Worm (Caenorhabditis elegans) whole organism, L4 larva: ENCODE measurements around the gene vps-2.
A peak's percentile ranks its signal among the peaks of the same experiment; 100 is the strongest.

ENCODE experiments used
- D1046.2 ChIP-seq: fragments of 200-800 bp; sonication (Bioruptor generic); IDR thresholded peaks from 2 replicates; pipeline ENCODE4 v1.3.6; 2022; ENCODE audit warnings: missing genetic modification characterization, missing compliant biosample characterization
- F10B5.3 ChIP-seq: sonication (generic microtip); optimal IDR thresholded peaks from 2 replicates; lab custom pipeline; 2016; ENCODE audit warnings: mild to moderate bottlenecking, missing genetic modification characterization, missing compliant biosample characterization
- F26F4.8 ChIP-seq: fragments of 200-800 bp; sonication (Bioruptor generic); conservative IDR thresholded peaks from 2 replicates; pipeline ENCODE4 v1.3.6; 2022; ENCODE audit warnings: missing genetic modification characterization, missing compliant biosample characterization
- T20F7.1 ChIP-seq: fragments of 200-800 bp; sonication (Bioruptor generic); optimal IDR thresholded peaks from 2 replicates; lab custom pipeline; 2018; ENCODE audit warnings: mild to moderate bottlenecking, missing genetic modification characterization, missing compliant biosample characterization
- Y75B8A.6 ChIP-seq: fragments of 200-800 bp; sonication (Bioruptor generic); IDR thresholded peaks from 2 replicates; pipeline ENCODE4 v1.3.6; 2022; ENCODE audit warnings: missing genetic modification reagents, missing genetic modification characterization, missing compliant biosample characterization
- ZK337.2 ChIP-seq: fragments of 200-800 bp; sonication (Bioruptor generic); IDR thresholded peaks from 2 replicates; pipeline ENCODE4 v1.3.6; 2022; ENCODE audit warnings: missing genetic modification reagents, missing genetic modification characterization, missing compliant biosample characterization
- ZK546.5 ChIP-seq, 2 experiments: sonication (generic microtip); optimal IDR thresholded peaks; 2 replicates each; lab custom pipeline; 2017; ENCODE audit warnings: missing biosample characterization in 2 of 2, missing genetic modification characterization in 2 of 2
- aha-1 ChIP-seq: fragments of 150-350 bp; peaks from one replicate; lab custom pipeline; 2014; ENCODE audit warnings: missing biosample characterization, missing genetic modification characterization
- ama-1 ChIP-seq: fragments of 150-350 bp; optimal IDR thresholded peaks from 2 replicates; lab custom pipeline; 2014; ENCODE audit warnings: inconsistent platforms, mixed read lengths
- arid-1 ChIP-seq: fragments of 200-800 bp; sonication (Bioruptor generic); conservative IDR thresholded peaks from 2 replicates; pipeline ENCODE4 v1.3.6; 2022; ENCODE audit warnings: missing genetic modification reagents, missing genetic modification characterization, missing compliant biosample characterization
- ceh-20 ChIP-seq: fragments of 200-800 bp; sonication (Bioruptor generic); IDR thresholded peaks from 2 replicates; pipeline ENCODE4 v1.3.6; 2022; ENCODE audit warnings: missing genetic modification reagents, missing genetic modification characterization, missing compliant biosample characterization
- ceh-28 ChIP-seq: fragments of 150-350 bp; optimal IDR thresholded peaks from 2 replicates; lab custom pipeline; 2014; ENCODE audit warnings: missing biosample characterization, missing genetic modification reagents, missing genetic modification characterization
- ceh-32 ChIP-seq: sonication (generic microtip); optimal IDR thresholded peaks from 2 replicates; lab custom pipeline; 2016; ENCODE audit warnings: mild to moderate bottlenecking, missing genetic modification characterization, missing compliant biosample characterization; ENCODE audit not compliant: poor library complexity
- ceh-62 ChIP-seq: sonication (generic microtip); optimal IDR thresholded peaks from 2 replicates; lab custom pipeline; 2017; ENCODE audit warnings: missing biosample characterization, missing genetic modification characterization
- daf-19 ChIP-seq: fragments of 200-800 bp; sonication (Bioruptor generic); conservative IDR thresholded peaks from 2 replicates; pipeline ENCODE4 v1.3.6; 2022; ENCODE audit warnings: missing genetic modification characterization, missing compliant biosample characterization
- dmd-8 ChIP-seq: fragments of 200-800 bp; sonication (Bioruptor generic); IDR thresholded peaks from 2 replicates; pipeline ENCODE4 v1.3.6; 2022; ENCODE audit warnings: missing genetic modification characterization, missing compliant biosample characterization
- dmd-9 ChIP-seq: fragments of 200-800 bp; sonication (Bioruptor generic); IDR thresholded peaks from 2 replicates; pipeline ENCODE4 v1.3.6; 2022; ENCODE audit warnings: missing genetic modification reagents, missing genetic modification characterization, missing compliant biosample characterization
- dpl-1 ChIP-seq: fragments of 150-350 bp; optimal IDR thresholded peaks from 2 replicates; lab custom pipeline; 2014; ENCODE audit warnings: missing biosample characterization, missing genetic modification reagents, missing genetic modification characterization
- duxl-1 ChIP-seq: sonication (generic microtip); optimal IDR thresholded peaks from 2 replicates; lab custom pipeline; 2016; ENCODE audit warnings: mild to moderate bottlenecking, missing genetic modification characterization, moderate library complexity, missing compliant biosample characterization; ENCODE audit not compliant: poor library complexity
- hif-1 ChIP-seq, 2 experiments: sonication (generic microtip); optimal IDR thresholded peaks; 2 replicates each; lab custom pipeline; 2016 to 2017; ENCODE audit warnings: missing compliant biosample characterization in 2 of 2, missing genetic modification characterization in 2 of 2, missing genetic modification reagents in 2 of 2, missing genotype in 2 of 2, mild to moderate bottlenecking in 1 of 2
- hlh-11 ChIP-seq: fragments of 200-800 bp; sonication (Bioruptor generic); optimal IDR thresholded peaks from 2 replicates; lab custom pipeline; 2018; ENCODE audit warnings: mild to moderate bottlenecking, missing genetic modification characterization, missing compliant biosample characterization
- hlh-30 ChIP-seq: sonication (generic microtip); optimal IDR thresholded peaks from 2 replicates; lab custom pipeline; 2017; ENCODE audit warnings: antibody characterized with exemption, mild to moderate bottlenecking, missing genetic modification characterization, missing compliant biosample characterization; ENCODE audit not compliant: insufficient read depth
- jun-1 ChIP-seq: fragments of 150-350 bp; optimal IDR thresholded peaks from 2 replicates; lab custom pipeline; 2014; ENCODE audit warnings: missing biosample characterization, missing genetic modification reagents, missing genetic modification characterization
- lin-1 ChIP-seq: fragments of 200-800 bp; sonication (Bioruptor generic); IDR thresholded peaks from 2 replicates; pipeline ENCODE4 v1.3.6; 2022; ENCODE audit warnings: missing genetic modification reagents, missing genetic modification characterization, missing compliant biosample characterization
- lin-13 ChIP-seq: fragments of 150-350 bp; optimal IDR thresholded peaks from 2 replicates; lab custom pipeline; 2014; ENCODE audit warnings: missing biosample characterization, missing genetic modification reagents, missing genetic modification characterization
- lin-38 ChIP-seq: fragments of 200-800 bp; sonication (Bioruptor generic); IDR thresholded peaks from 2 replicates; pipeline ENCODE4 v1.3.6; 2022; ENCODE audit warnings: missing genetic modification reagents, missing genetic modification characterization, missing compliant biosample characterization
- madf-9 ChIP-seq: fragments of 200-800 bp; sonication (Bioruptor generic); conservative IDR thresholded peaks from 2 replicates; pipeline ENCODE4 v1.3.6; 2022; ENCODE audit warnings: missing genetic modification reagents, missing genetic modification characterization, missing compliant biosample characterization
- mes-2 ChIP-seq: sonication (generic microtip); optimal IDR thresholded peaks from 2 replicates; lab custom pipeline; 2016; ENCODE audit warnings: missing genotype, mild to moderate bottlenecking, missing genetic modification characterization, missing compliant biosample characterization; ENCODE audit not compliant: poor library complexity, severe bottlenecking
- mxl-2 ChIP-seq: fragments of 200-800 bp; sonication (Bioruptor generic); conservative IDR thresholded peaks from 2 replicates; pipeline ENCODE4 v1.3.6; 2022; ENCODE audit warnings: missing genetic modification reagents, missing genetic modification characterization, missing compliant biosample characterization
- mxl-3 ChIP-seq: fragments of 200-800 bp; sonication (Bioruptor generic); optimal IDR thresholded peaks from 2 replicates; lab custom pipeline; 2018; ENCODE audit warnings: mild to moderate bottlenecking, missing genetic modification characterization, missing compliant biosample characterization
- nhr-10 ChIP-seq: fragments of 150-350 bp; optimal IDR thresholded peaks from 2 replicates; lab custom pipeline; 2014; ENCODE audit warnings: missing biosample characterization, missing genetic modification characterization
- nhr-11 ChIP-seq: fragments of 150-350 bp; optimal IDR thresholded peaks from 2 replicates; lab custom pipeline; 2014; ENCODE audit warnings: missing biosample characterization, missing genetic modification characterization
- nhr-237 ChIP-seq: sonication (generic microtip); optimal IDR thresholded peaks from 2 replicates; lab custom pipeline; 2017; ENCODE audit warnings: missing biosample characterization, missing genetic modification characterization
- nhr-25 ChIP-seq: sonication (generic microtip); optimal IDR thresholded peaks from 2 replicates; lab custom pipeline; 2017; ENCODE audit warnings: missing genetic modification characterization, mild to moderate bottlenecking, missing compliant biosample characterization, antibody characterized with exemption, moderate library complexity, borderline replicate concordance; ENCODE audit not compliant: insufficient read depth
- nhr-28 ChIP-seq: fragments of 150-350 bp; optimal IDR thresholded peaks from 2 replicates; lab custom pipeline; 2014; ENCODE audit warnings: missing biosample characterization, missing genetic modification characterization
- nhr-6 ChIP-seq: fragments of 150-350 bp; optimal IDR thresholded peaks from 2 replicates; lab custom pipeline; 2014; ENCODE audit warnings: missing biosample characterization, missing genetic modification characterization
- pha-4 ChIP-seq, 2 experiments: fragments of 150-350 bp in 1 of 2; fragments of 200-800 bp in 1 of 2; sonication (Bioruptor generic) in 1 of 2; IDR thresholded peaks in 1 of 2; optimal IDR thresholded peaks in 1 of 2; 2 replicates each; pipeline versions ENCODE4 v1.3.6 to Lab custom; 2014 to 2022; ENCODE audit warnings: missing genetic modification characterization in 2 of 2, missing genetic modification reagents in 2 of 2, missing biosample characterization in 1 of 2, missing compliant biosample characterization in 1 of 2
- pqm-1 ChIP-seq: sonication (generic microtip); optimal IDR thresholded peaks from 2 replicates; lab custom pipeline; 2017; ENCODE audit warnings: missing biosample characterization, missing genetic modification characterization
- saeg-2 ChIP-seq: fragments of 200-800 bp; sonication (Bioruptor generic); IDR thresholded peaks from 2 replicates; pipeline ENCODE4 v1.3.6; 2022; ENCODE audit warnings: missing genetic modification reagents, missing genetic modification characterization, missing compliant biosample characterization
- set-16 ChIP-seq: fragments of 200-800 bp; sonication (Bioruptor generic); IDR thresholded peaks from 2 replicates; pipeline ENCODE4 v1.3.6; 2022; ENCODE audit warnings: missing genetic modification reagents, missing genetic modification characterization, missing compliant biosample characterization
- snpc-4 ChIP-seq: fragments of 150-350 bp; optimal IDR thresholded peaks from 2 replicates; lab custom pipeline; 2014; ENCODE audit warnings: missing biosample characterization, missing genetic modification characterization
- unc-39 ChIP-seq: sonication (generic microtip); optimal IDR thresholded peaks from 2 replicates; lab custom pipeline; 2017; ENCODE audit warnings: missing biosample characterization, missing genetic modification characterization
- unc-62 ChIP-seq, 3 experiments: fragments of 150-350 bp in 1 of 3; sonication (generic microtip); optimal IDR thresholded peaks in 2 of 3; peaks in 1 of 3; 1 replicate in 1 of 3; 2 replicates in 2 of 3; lab custom pipeline; 2014 to 2017; ENCODE audit warnings: missing biosample characterization in 3 of 3, missing genetic modification characterization in 3 of 3, missing genetic modification reagents in 3 of 3, missing genotype in 1 of 3
- vab-7 ChIP-seq: fragments of 200-800 bp; sonication (Bioruptor generic); IDR thresholded peaks from 2 replicates; pipeline ENCODE4 v1.3.6; 2022; ENCODE audit warnings: missing genetic modification reagents, missing genetic modification characterization, missing compliant biosample characterization
- zfp-2 ChIP-seq: sonication (generic microtip); optimal IDR thresholded peaks from 2 replicates; lab custom pipeline; 2016; ENCODE audit warnings: mild to moderate bottlenecking, missing genetic modification characterization, missing compliant biosample characterization
- zip-2 ChIP-seq: fragments of 150-350 bp; optimal IDR thresholded peaks from 2 replicates; lab custom pipeline; 2014; ENCODE audit warnings: missing biosample characterization, missing genetic modification characterization

Gene vps-2

DNA sequence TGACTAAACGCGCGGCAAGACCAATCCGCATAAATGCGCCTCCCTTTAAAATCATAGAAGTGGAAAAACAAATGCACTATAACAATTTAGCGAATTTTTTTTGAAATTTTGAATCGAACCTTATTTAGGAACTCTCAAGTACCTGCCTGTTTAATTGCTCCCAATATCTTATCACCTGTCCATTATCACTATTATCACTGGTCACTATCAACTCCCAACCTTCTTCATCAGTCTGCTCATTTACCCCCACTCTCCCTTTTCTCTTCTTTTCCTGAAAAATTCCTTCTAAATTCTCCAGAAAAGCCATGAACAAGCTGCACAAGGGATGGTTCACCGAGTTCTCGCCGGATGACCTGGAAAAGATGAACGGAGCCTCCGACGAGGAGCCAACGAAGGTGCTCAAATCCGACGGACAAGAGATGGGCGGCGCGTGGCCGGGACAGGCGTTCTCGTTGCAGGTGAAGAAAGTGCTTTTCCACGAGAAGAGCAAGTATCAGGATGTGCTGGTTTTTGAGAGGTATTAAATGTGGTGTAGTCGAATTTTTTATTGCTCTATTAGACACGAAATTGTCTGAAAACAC is 38.7 kb upstream of the vps-2 start, which contains the start of gene spds-1:
Gene spds-1 (plus strand): TSS at position 298 of the 581 bp plus-strand sequence.
- peak; percentile 60 for TF ChIP-seq set-16 (GFP tag; lab: Robert Waterston, UW)
- TF ChIP-seq hlh-11 (tag; lab: Kevin White, UChicago) = peak; percentile 8
- peak; percentile 48 for TF ChIP-seq pqm-1 (tag; lab: Kevin White, UChicago)
- TF ChIP-seq mxl-3 (GFP tag; lab: Kevin White, UChicago) = no peak
- no peak for TF ChIP-seq F10B5.3
- no peak for TF ChIP-seq ceh-28 (tag; lab: Kevin White, UChicago)
- TF ChIP-seq daf-19 (GFP tag; lab: Robert Waterston, UW) = no peak
- TF ChIP-seq, all 104 proteins: peak for 3

- TF ChIP-seq unc-39 (no peak), madf-9 (GFP tag; lab: Robert Waterston, UW) (no peak), pha-4 (GFP tag; IDR thresholded peaks at IDR 0.05; lab: Robert Waterston, UW) (no peak; the same call in 1 of the 2 replicates), pha-4 (tag; optimal IDR thresholded peaks at IDR 0.05; lab: Kevin White, UChicago) (no peak), zip-2 (tag; lab: Kevin White, UChicago) (peak; percentile 52), lin-1 (GFP tag; lab: Robert Waterston, UW) (no peak), F26F4.8 (GFP tag; lab: Robert Waterston, UW) (no peak), nhr-10 (tag; lab: Kevin White, UChicago) (no peak), ceh-28 (tag; lab: Kevin White, UChicago) (no peak), unc-62 (GFP tag; optimal IDR thresholded peaks at IDR 0.05 in 1 of 2; lab: Kevin White, UChicago) (peak in 1 of 2 experiments; percentile 83), unc-62 (tag; optimal IDR thresholded peaks at IDR 0.05; lab: Kevin White, UChicago) (no peak), dmd-8 (GFP tag; lab: Robert Waterston, UW) (no peak), ceh-32 (tag; lab: Kevin White, UChicago) (no peak), mes-2 (tag; lab: Kevin White, UChicago) (peak; percentile 45), D1046.2 (GFP tag; lab: Robert Waterston, UW) (0 out of 2 replicates have a peak, but pooled peaks have one; percentile 13), nhr-6 (no peak), nhr-237 (tag; lab: Kevin White, UChicago) (no peak), snpc-4 (tag; lab: Kevin White, UChicago) (no peak), dpl-1 (GFP tag; lab: Kevin White, UChicago) (peak; percentile 22), arid-1 (GFP tag; lab: Robert Waterston, UW) (0 out of 2 replicates have a peak, but pooled peaks have one; percentile 13), lin-13 (GFP tag; lab: Kevin White, UChicago) (no peak), lin-38 (GFP tag; lab: Robert Waterston, UW) (peak; percentile 47), ceh-62 (tag; lab: Kevin White, UChicago) (no peak), ZK546.5 (tag; optimal IDR thresholded peaks at IDR 0.05; lab: Kevin White, UChicago) (no peak), nhr-25 (no peak), mxl-3 (GFP tag; lab: Kevin White, UChicago) (no peak), saeg-2 (no peak), dmd-9 (GFP tag; lab: Robert Waterston, UW) (no peak), aha-1 (peak; percentile 58), ceh-20 (no peak), mxl-2 (GFP tag; lab: Robert Waterston, UW) (no peak), Y75B8A.6 (GFP tag; lab: Robert Waterston, UW) (no peak), T20F7.1 (GFP tag; lab: Kevin White, UChicago) (no peak), jun-1 (tag; lab: Kevin White, UChicago) (no peak), nhr-28 (tag; lab: Kevin White, UChicago) (peak; percentile 26), vab-7 (peak; percentile 49; the same call in 1 of the 2 replicates), ZK337.2 (GFP tag; lab: Robert Waterston, UW) (no peak), ama-1 (lab: Kevin White, UChicago) (no peak), hif-1 (tag; optimal IDR thresholded peaks at IDR 0.05; lab: Kevin White, UChicago) (no peak), nhr-11 (peak; percentile 15), hlh-30 (tag; lab: Kevin White, UChicago) (peak; percentile 47), duxl-1 (no peak), zfp-2 (tag; lab: Kevin White, UChicago) (no peak)
These were observed 37.9 kb upstream of the vps-2 start for ce11 chrII:12805765-12806384.
